Worm (Caenorhabditis elegans) whole organism, mixed stage, embryonic: ENCODE results near the gene rga-3.

ENCODE experiments used
- mls-2 ChIP-seq: sonication (generic microtip); optimal IDR thresholded peaks from 2 replicates; lab custom pipeline; 2016; ENCODE audit warnings: mild to moderate bottlenecking, missing genetic modification characterization, moderate library complexity, missing compliant biosample characterization
- nhr-237 ChIP-seq: fragments of 150-350 bp; optimal IDR thresholded peaks from 2 replicates; lab custom pipeline; 2014; ENCODE audit warnings: missing biosample characterization, missing genetic modification characterization
- nhr-28 ChIP-seq: fragments of 150-350 bp; optimal IDR thresholded peaks from 2 replicates; lab custom pipeline; 2014; ENCODE audit warnings: missing biosample characterization, missing genetic modification characterization
- unc-39 ChIP-seq: fragments of 150-350 bp; optimal IDR thresholded peaks from 2 replicates; lab custom pipeline; 2014; ENCODE audit warnings: missing biosample characterization, missing genetic modification characterization

DNA sequence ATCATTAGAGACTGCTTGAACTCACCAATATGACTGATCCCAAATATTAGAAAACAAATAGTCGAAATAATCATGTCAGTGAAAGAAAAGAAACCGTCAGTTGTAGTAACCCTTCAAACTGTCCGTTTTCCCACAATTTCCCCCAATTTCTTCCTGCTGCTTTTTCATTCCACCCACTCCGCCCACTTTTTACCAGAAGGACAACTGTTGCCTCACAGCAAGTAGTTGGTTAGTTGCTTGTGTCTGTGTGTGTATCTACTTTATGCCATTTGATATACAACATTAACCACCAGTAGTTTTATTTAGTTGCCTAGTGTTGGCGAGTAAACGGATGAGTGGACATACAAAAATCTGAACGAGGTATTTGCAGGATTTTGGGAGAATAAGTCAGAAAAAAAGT lies 1.2 kb upstream of the rga-3 start, which contains the start of gene K09H11.9:
- TF ChIP-seq nhr-237 (tag; lab: Kevin White, UChicago) (no peak), nhr-28 (tag; lab: Kevin White, UChicago) (no peak), mls-2 (tag; lab: Kevin White, UChicago) (no peak), unc-39 (tag; lab: Kevin White, UChicago) (no peak)
